Worm (Caenorhabditis elegans): Measurements from ENCODE around the gene mrps-17.

- TF ChIP-seq die-1 (tag; optimal IDR thresholded peaks at IDR 0.05) (no peak), Y79H2A.3 (GFP tag; conservative IDR thresholded peaks at IDR 0.05) (no peak)
These were observed 9.6 kb downstream of the mrps-17 start for ce11 chrIII:6421973-6422511.

All from whole organism, young adult.